Fruit fly (Drosophila melanogaster) whole organism, larva: ENCODE measurements around the gene SC35.

ENCODE experiments used
- noc ChIP-seq: fragments of 200-800 bp; sonication (Bioruptor generic); optimal IDR thresholded peaks from 3 replicates; lab custom pipeline; 2019; ENCODE audit warnings: missing biosample characterization, mild to moderate bottlenecking, missing genetic modification characterization, moderate library complexity

Gene SC35

dm6 chr2L:12435428-12435827, 963 bp upstream of the SC35 start:
- no peak for TF ChIP-seq noc (tag; lab: Kevin White, UChicago)

- TF ChIP-seq noc (tag; lab: Kevin White, UChicago), result peak; percentile 44
Measured at dm6 chr2L:12433712-12434534, 542 bp downstream of the SC35 start, which contains the start of gene eRF3. Gene eRF3, plus strand, starts transcription at chr2L:12434452.

- TF ChIP-seq noc (tag; lab: Kevin White, UChicago), result no peak
Measured at dm6 chr2L:12430792-12431191, 3.7 kb downstream of the SC35 start, which contains the start of gene CG5435. Gene CG5435, minus strand, starts transcription at chr2L:12430892.

dm6 chr2L:12427487-12428101, 6.9 kb downstream of the SC35 start, which contains the start of the genes CG5446 and Trm1:
Gene CG5446, minus strand, starts transcription at chr2L:12427709.
Gene Trm1, plus strand, starts transcription at chr2L:12428028.
- peak; percentile 78 for TF ChIP-seq noc (tag; lab: Kevin White, UChicago)

dm6 chr2L:12424555-12424954, 9.9 kb downstream of the SC35 start, which contains the start of gene Fam92:
Gene Fam92, plus strand, starts transcription at chr2L:12424904.
- TF ChIP-seq noc (tag; lab: Kevin White, UChicago), result no peak

- TF ChIP-seq noc (tag; lab: Kevin White, UChicago), result no peak
Measured at dm6 chr2L:12423106-12423836, 11.2 kb downstream of the SC35 start, which contains the start of gene vir-1. Gene vir-1, minus strand, starts transcription at chr2L:12423439.

- no peak for TF ChIP-seq noc (tag; lab: Kevin White, UChicago)
Measured at dm6 chr2L:12421793-12422691, 12.4 kb downstream of the SC35 start.

dm6 chr2L:12421188-12421587, 13.3 kb downstream of the SC35 start:
- TF ChIP-seq noc (tag; lab: Kevin White, UChicago), result no peak

dm6 chr2L:12415485-12416137, 18.9 kb downstream of the SC35 start:
- no peak for TF ChIP-seq noc (tag; lab: Kevin White, UChicago)

dm6 chr2L:12413899-12414298, 20.6 kb downstream of the SC35 start:
- TF ChIP-seq noc (tag; lab: Kevin White, UChicago), result no peak

dm6 chr2L:12410679-12411078, 23.8 kb downstream of the SC35 start:
- TF ChIP-seq noc (tag; lab: Kevin White, UChicago), result no peak

- TF ChIP-seq noc (tag; lab: Kevin White, UChicago), result no peak
Measured at dm6 chr2L:12404555-12405077, 29.8 kb downstream of the SC35 start.

dm6 chr2L:12397974-12398373, 36.5 kb downstream of the SC35 start, which contains the start of gene Pkd2:
Gene Pkd2, plus strand, starts transcription at chr2L:12398274.
- no peak for TF ChIP-seq noc (tag; lab: Kevin White, UChicago)

dm6 chr2L:12392406-12392805, 42.1 kb downstream of the SC35 start:
- no peak for TF ChIP-seq noc (tag; lab: Kevin White, UChicago)
